Worm (Caenorhabditis elegans) whole organism, L4/young adult: ENCODE data around the gene snap-29.

ENCODE experiments used
- dao-5 ChIP-seq: sonication (generic microtip); optimal IDR thresholded peaks from 2 replicates; lab custom pipeline; 2016; ENCODE audit warnings: missing genotype, missing genetic modification characterization, moderate library complexity, missing compliant biosample characterization
- him-1 ChIP-seq: sonication (generic microtip); optimal IDR thresholded peaks from 2 replicates; lab custom pipeline; 2016; ENCODE audit warnings: missing genotype, missing genetic modification reagents, missing genetic modification characterization, missing compliant biosample characterization

DNA sequence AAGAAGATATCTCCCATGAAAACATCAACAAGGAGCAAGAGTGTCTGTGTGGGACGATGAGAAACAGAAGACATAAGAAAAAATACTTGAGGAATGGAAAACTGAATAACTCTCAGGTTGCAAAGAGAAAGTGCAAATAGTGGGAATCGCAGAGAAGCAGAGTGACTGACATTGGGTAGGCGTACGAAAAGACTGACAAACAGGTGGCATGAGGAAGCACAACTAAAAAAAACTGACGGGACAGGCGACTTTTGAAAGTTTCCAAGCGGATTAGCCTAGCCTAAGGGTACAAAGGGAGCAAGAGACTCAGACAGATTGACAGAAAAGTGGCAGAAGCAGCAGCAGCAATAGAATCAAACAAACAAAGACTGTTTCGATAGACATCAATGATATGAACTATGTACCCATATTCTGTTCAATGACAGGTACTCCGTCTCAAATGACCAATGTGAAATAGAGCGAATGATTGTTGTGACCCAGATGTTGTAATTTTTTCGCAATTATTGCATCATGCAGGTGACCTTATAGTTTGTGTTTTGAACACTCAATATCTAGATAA lies 41.6 kb upstream of the snap-29 start:
- TF ChIP-seq dao-5, result no peak
- no peak for TF ChIP-seq him-1 (tag; lab: Kevin White, UChicago)
